Worm (Caenorhabditis elegans) whole organism, L3 larva: ENCODE data around the gene clc-3.
A peak's percentile ranks its signal among the peaks of the same experiment; 100 is the strongest.

Experiments
- R02D3.7 ChIP-seq: fragments of 150-350 bp; optimal IDR thresholded peaks from 2 replicates; lab custom pipeline; 2014; ENCODE audit warnings: missing biosample characterization, missing genetic modification characterization
- ZK546.5 ChIP-seq: sonication (generic microtip); optimal IDR thresholded peaks from 2 replicates; lab custom pipeline; 2017; ENCODE audit warnings: missing biosample characterization, missing genetic modification characterization
- aly-2 ChIP-seq: fragments of 150-350 bp; optimal IDR thresholded peaks from 2 replicates; lab custom pipeline; 2014; ENCODE audit warnings: missing biosample characterization, missing genetic modification characterization
- ama-1 ChIP-seq: fragments of 150-350 bp; optimal IDR thresholded peaks from 2 replicates; lab custom pipeline; 2018
- ceh-16 ChIP-seq: sonication (generic microtip); optimal IDR thresholded peaks from 2 replicates; lab custom pipeline; 2017; ENCODE audit warnings: missing biosample characterization, missing genetic modification characterization
- ceh-28 ChIP-seq: fragments of 150-350 bp; optimal IDR thresholded peaks from 2 replicates; lab custom pipeline; 2014; ENCODE audit warnings: missing biosample characterization, missing genetic modification reagents, missing genetic modification characterization
- ceh-82 ChIP-seq: fragments of 150-350 bp; optimal IDR thresholded peaks from 2 replicates; lab custom pipeline; 2014; ENCODE audit warnings: missing biosample characterization, missing genetic modification characterization
- ceh-9 ChIP-seq: sonication (generic microtip); optimal IDR thresholded peaks from 2 replicates; lab custom pipeline; 2018; ENCODE audit warnings: missing biosample characterization, missing genetic modification characterization
- daf-12 ChIP-seq: fragments of 150-350 bp; optimal IDR thresholded peaks from 2 replicates; lab custom pipeline; 2014; ENCODE audit warnings: missing biosample characterization, missing genetic modification reagents, missing genetic modification characterization
- egl-27 ChIP-seq: sonication (generic microtip); optimal IDR thresholded peaks from 4 replicates; lab custom pipeline; 2017; ENCODE audit warnings: missing biosample characterization, missing genetic modification reagents, missing genetic modification characterization
- egl-5 ChIP-seq: fragments of 150-350 bp; optimal IDR thresholded peaks from 2 replicates; lab custom pipeline; 2017; ENCODE audit warnings: missing biosample characterization, missing genetic modification reagents, missing genetic modification characterization, inconsistent platforms
- elt-1 ChIP-seq: fragments of 150-350 bp; optimal IDR thresholded peaks from 2 replicates; lab custom pipeline; 2014; ENCODE audit warnings: missing biosample characterization, missing genetic modification characterization
- elt-2 ChIP-seq: sonication (generic microtip); optimal IDR thresholded peaks from 2 replicates; lab custom pipeline; 2016; ENCODE audit warnings: missing genetic modification reagents, mild to moderate bottlenecking, missing genetic modification characterization, missing compliant biosample characterization
- elt-3 ChIP-seq, 3 experiments: fragments of 150-350 bp in 1 of 3; sonication (generic microtip) in 2 of 3; optimal IDR thresholded peaks; 2 replicates in 2 of 3; 4 replicates in 1 of 3; lab custom pipeline; 2014 to 2017; ENCODE audit warnings: missing biosample characterization in 3 of 3, missing genetic modification characterization in 3 of 3
- eor-1 ChIP-seq, 2 experiments: fragments of 150-350 bp; optimal IDR thresholded peaks; 2 replicates each; lab custom pipeline; 2014 to 2018; ENCODE audit warnings: missing biosample characterization in 2 of 2, missing genetic modification characterization in 2 of 2
- fkh-10 ChIP-seq: sonication (generic microtip); optimal IDR thresholded peaks from 2 replicates; lab custom pipeline; 2017; ENCODE audit warnings: missing biosample characterization, missing genetic modification reagents, missing genetic modification characterization
- fkh-2 ChIP-seq: fragments of 150-350 bp; optimal IDR thresholded peaks from 2 replicates; lab custom pipeline; 2014; ENCODE audit warnings: missing biosample characterization, missing genetic modification reagents, missing genetic modification characterization
- fos-1 ChIP-seq: fragments of 150-350 bp; optimal IDR thresholded peaks from 2 replicates; lab custom pipeline; 2014; ENCODE audit warnings: missing biosample characterization, missing genetic modification characterization
- hmg-11 ChIP-seq: sonication (generic microtip); optimal IDR thresholded peaks from 2 replicates; lab custom pipeline; 2016; ENCODE audit warnings: missing genetic modification characterization, missing compliant biosample characterization
- jun-1 ChIP-seq: fragments of 150-350 bp; optimal IDR thresholded peaks from 2 replicates; lab custom pipeline; 2014; ENCODE audit warnings: missing biosample characterization, missing genetic modification reagents, missing genetic modification characterization
- lin-15B ChIP-seq: fragments of 150-350 bp; optimal IDR thresholded peaks from 2 replicates; lab custom pipeline; 2014; ENCODE audit warnings: missing biosample characterization, missing genetic modification characterization
- lin-39 ChIP-seq: fragments of 150-350 bp; optimal IDR thresholded peaks from 2 replicates; lab custom pipeline; 2018; ENCODE audit warnings: missing biosample characterization, missing genetic modification reagents, missing genetic modification characterization
- lsy-12 ChIP-seq: sonication (generic microtip); optimal IDR thresholded peaks from 2 replicates; lab custom pipeline; 2016; ENCODE audit warnings: mild to moderate bottlenecking, missing genetic modification characterization, missing compliant biosample characterization
- mdl-1 ChIP-seq: fragments of 150-350 bp; optimal IDR thresholded peaks from 2 replicates; lab custom pipeline; 2014; ENCODE audit warnings: missing biosample characterization, missing genetic modification characterization
- mml-1 ChIP-seq: fragments of 150-350 bp; sonication (generic microtip); optimal IDR thresholded peaks from 3 replicates; lab custom pipeline; 2014; ENCODE audit warnings: missing biosample characterization, missing genetic modification characterization
- nfya-1 ChIP-seq: sonication (generic microtip); optimal IDR thresholded peaks from 2 replicates; lab custom pipeline; 2017; ENCODE audit warnings: missing genetic modification characterization, mild to moderate bottlenecking, missing compliant biosample characterization, antibody characterized with exemption, moderate library complexity; ENCODE audit not compliant: insufficient read depth
- nhr-11 ChIP-seq: fragments of 150-350 bp; optimal IDR thresholded peaks from 2 replicates; lab custom pipeline; 2014; ENCODE audit warnings: missing biosample characterization, missing genetic modification characterization
- nhr-12 ChIP-seq: fragments of 150-350 bp; optimal IDR thresholded peaks from 2 replicates; lab custom pipeline; 2014; ENCODE audit warnings: missing biosample characterization, missing genetic modification characterization
- nhr-23 ChIP-seq: fragments of 150-350 bp; optimal IDR thresholded peaks from 2 replicates; lab custom pipeline; 2014; ENCODE audit warnings: missing biosample characterization, missing genetic modification reagents, missing genetic modification characterization
- nhr-237 ChIP-seq: fragments of 150-350 bp; optimal IDR thresholded peaks from 2 replicates; lab custom pipeline; 2014; ENCODE audit warnings: missing biosample characterization, missing genetic modification characterization
- nhr-25 ChIP-seq: sonication (generic microtip); optimal IDR thresholded peaks from 2 replicates; lab custom pipeline; 2017; ENCODE audit warnings: missing biosample characterization, missing genetic modification characterization
- nhr-28 ChIP-seq: fragments of 150-350 bp; optimal IDR thresholded peaks from 2 replicates; lab custom pipeline; 2014; ENCODE audit warnings: missing biosample characterization, missing genetic modification characterization
- nhr-43 ChIP-seq: sonication (generic microtip); optimal IDR thresholded peaks from 2 replicates; lab custom pipeline; 2016; ENCODE audit warnings: mild to moderate bottlenecking, missing genetic modification characterization, missing compliant biosample characterization; ENCODE audit not compliant: poor library complexity, severe bottlenecking
- nhr-67 ChIP-seq: fragments of 150-350 bp; optimal IDR thresholded peaks from 2 replicates; lab custom pipeline; 2014; ENCODE audit warnings: missing biosample characterization, missing genetic modification characterization
- nhr-76 ChIP-seq: fragments of 150-350 bp; sonication (generic microtip); optimal IDR thresholded peaks from 5 replicates; lab custom pipeline; 2014; ENCODE audit warnings: missing biosample characterization, missing genetic modification characterization
- nhr-77 ChIP-seq: fragments of 150-350 bp; optimal IDR thresholded peaks from 2 replicates; lab custom pipeline; 2014; ENCODE audit warnings: missing biosample characterization, missing genetic modification characterization
- pha-4 ChIP-seq: fragments of 150-350 bp; optimal IDR thresholded peaks from 2 replicates; lab custom pipeline; 2014; ENCODE audit warnings: missing biosample characterization, missing genetic modification reagents, missing genetic modification characterization
- pqm-1 ChIP-seq: fragments of 150-350 bp; optimal IDR thresholded peaks from 2 replicates; lab custom pipeline; 2017; ENCODE audit warnings: missing biosample characterization, missing genetic modification characterization, inconsistent platforms
- sea-2 ChIP-seq: fragments of 150-350 bp; sonication (generic microtip); optimal IDR thresholded peaks from 4 replicates; lab custom pipeline; 2014; ENCODE audit warnings: missing biosample characterization, missing genetic modification reagents, missing genetic modification characterization
- skn-1 ChIP-seq: fragments of 150-350 bp; optimal IDR thresholded peaks from 2 replicates; lab custom pipeline; 2014; ENCODE audit warnings: missing biosample characterization, missing genetic modification characterization
- snpc-4 ChIP-seq: fragments of 150-350 bp; optimal IDR thresholded peaks from 2 replicates; lab custom pipeline; 2014; ENCODE audit warnings: missing biosample characterization, missing genetic modification characterization
- tbx-2 ChIP-seq: sonication (generic microtip); optimal IDR thresholded peaks from 2 replicates; lab custom pipeline; 2016; ENCODE audit warnings: mild to moderate bottlenecking, missing genetic modification characterization, missing compliant biosample characterization
- unc-39 ChIP-seq: sonication (generic microtip); optimal IDR thresholded peaks from 4 replicates; lab custom pipeline; 2017; ENCODE audit warnings: missing biosample characterization, missing genetic modification characterization
- unc-62 ChIP-seq: fragments of 150-350 bp; sonication (generic microtip); optimal IDR thresholded peaks from 4 replicates; lab custom pipeline; 2014; ENCODE audit warnings: missing biosample characterization, missing genetic modification reagents, missing genetic modification characterization
- zag-1 ChIP-seq: fragments of 150-350 bp; optimal IDR thresholded peaks from 2 replicates; lab custom pipeline; 2014; ENCODE audit warnings: missing biosample characterization, missing genetic modification characterization
- ztf-11 ChIP-seq: fragments of 150-350 bp; optimal IDR thresholded peaks from 2 replicates; lab custom pipeline; 2014; ENCODE audit warnings: missing biosample characterization, missing genetic modification characterization
- ztf-4 ChIP-seq: fragments of 150-350 bp; optimal IDR thresholded peaks from 2 replicates; lab custom pipeline; 2014; ENCODE audit warnings: missing biosample characterization, missing genetic modification characterization

The clc-3 gene

DNA sequence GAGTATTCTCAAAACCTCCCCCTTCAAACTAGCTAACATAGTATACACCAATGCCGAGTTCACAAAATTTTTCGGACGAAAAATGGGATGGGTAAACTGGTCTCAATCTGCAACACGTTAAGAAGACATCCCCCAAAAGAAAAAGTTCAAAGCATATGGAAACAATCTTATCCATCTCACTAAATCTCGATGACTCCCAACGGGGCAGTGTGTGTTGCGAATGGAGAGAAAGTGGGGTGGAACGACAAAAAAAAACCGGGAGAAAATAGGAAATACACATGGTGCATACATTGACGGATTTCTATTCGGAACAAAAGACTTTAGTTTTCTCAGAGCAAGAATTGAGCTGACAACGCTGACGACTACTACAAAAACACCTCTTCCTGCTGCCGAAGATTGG lies 778 bp upstream of the clc-3 start:
- TF ChIP-seq daf-12 (no peak), nhr-28 (tag; lab: Kevin White, UChicago) (no peak), ZK546.5 (no peak), aly-2 (no peak)

DNA sequence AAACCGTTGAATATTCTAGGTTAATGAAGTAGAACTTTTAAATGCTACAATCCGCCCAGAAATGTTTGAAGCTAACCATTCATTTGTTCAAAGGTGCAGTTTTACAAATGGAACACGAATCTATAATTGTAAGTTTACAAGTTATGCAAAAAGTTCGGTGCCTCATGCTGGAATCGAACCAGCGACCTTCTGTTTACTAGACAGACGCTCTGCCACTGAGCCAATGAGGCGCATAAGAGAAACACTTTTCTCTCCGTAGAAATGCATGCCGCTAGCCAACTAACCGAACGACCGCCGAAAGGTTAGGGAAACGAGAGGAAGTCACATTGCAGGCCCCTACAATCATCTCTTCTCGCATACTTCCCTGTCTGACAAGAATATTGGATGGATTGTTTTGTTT lies 3.3 kb downstream of the clc-3 start:
- TF ChIP-seq nhr-11 (tag; lab: Kevin White, UChicago) (no peak), jun-1 (tag; lab: Kevin White, UChicago) (peak; percentile 44), pha-4 (tag; lab: Kevin White, UChicago) (peak; percentile 67), nfya-1 (tag; lab: Kevin White, UChicago) (peak; percentile 57), lsy-12 (peak; percentile 54), nhr-237 (no peak), nhr-77 (tag; lab: Kevin White, UChicago) (no peak), egl-5 (tag; lab: Kevin White, UChicago) (peak; percentile 31), ceh-9 (no peak), sea-2 (GFP tag; lab: Kevin White, UChicago) (no peak), elt-3 (tag; optimal IDR thresholded peaks at IDR 0.05; lab: Kevin White, UChicago) (no peak), mdl-1 (tag; lab: Kevin White, UChicago) (no peak), skn-1 (tag; lab: Kevin White, UChicago) (no peak), nhr-67 (tag; lab: Kevin White, UChicago) (no peak), daf-12 (no peak), ama-1 (lab: Kevin White, UChicago) (no peak), ceh-82 (tag; lab: Kevin White, UChicago) (no peak), aly-2 (no peak), R02D3.7 (tag; lab: Kevin White, UChicago) (no peak), ceh-16 (no peak), fos-1 (no peak), snpc-4 (tag; lab: Kevin White, UChicago) (no peak), lin-39 (peak; percentile 22), tbx-2 (tag; lab: Kevin White, UChicago) (peak; percentile 65), pqm-1 (tag; lab: Kevin White, UChicago) (peak; percentile 38), nhr-43 (tag; lab: Kevin White, UChicago) (peak; percentile 61), fkh-2 (tag; lab: Kevin White, UChicago) (no peak), elt-1 (no peak), ZK546.5 (no peak), eor-1 (tag; optimal IDR thresholded peaks at IDR 0.05; lab: Kevin White, UChicago) (no peak), nhr-76 (tag; lab: Kevin White, UChicago) (no peak), ztf-11 (tag; lab: Kevin White, UChicago) (no peak), mml-1 (no peak), nhr-28 (tag; lab: Kevin White, UChicago) (no peak), ztf-4 (tag; lab: Kevin White, UChicago) (peak; percentile 17), unc-62 (no peak), fkh-10 (GFP tag; lab: Kevin White, UChicago) (peak; percentile 4), hmg-11 (peak; percentile 74), egl-27 (tag; lab: Kevin White, UChicago) (peak; percentile 38), elt-2 (tag; lab: Kevin White, UChicago) (peak; percentile 43), zag-1 (tag; lab: Kevin White, UChicago) (no peak), ceh-28 (tag; lab: Kevin White, UChicago) (no peak), nhr-23 (tag; lab: Kevin White, UChicago) (peak; percentile 54), unc-39 (tag; lab: Kevin White, UChicago) (no peak), lin-15B (no peak), nhr-25 (tag; lab: Kevin White, UChicago) (no peak), nhr-12 (no peak)
